Worm (Caenorhabditis elegans) whole organism, mixed stage, embryonic: ENCODE measurements around the gene Y46G5A.29.

Experiments used
- bed-3 ChIP-seq: fragments of 200-800 bp; sonication (Bioruptor generic); optimal IDR thresholded peaks from 3 replicates; lab custom pipeline; 2018; ENCODE audit warnings: mild to moderate bottlenecking, missing genetic modification characterization, moderate library complexity, missing compliant biosample characterization
- blmp-1 ChIP-seq: fragments of 150-350 bp; optimal IDR thresholded peaks from 2 replicates; lab custom pipeline; 2014; ENCODE audit warnings: missing biosample characterization, missing genetic modification characterization
- ceh-39 ChIP-seq: fragments of 150-350 bp; optimal IDR thresholded peaks from 2 replicates; lab custom pipeline; 2014; ENCODE audit warnings: missing biosample characterization, missing genetic modification characterization
- ceh-43 ChIP-seq: fragments of 200-800 bp; sonication (Bioruptor generic); optimal IDR thresholded peaks from 2 replicates; lab custom pipeline; 2018; ENCODE audit warnings: mild to moderate bottlenecking, missing genetic modification characterization, moderate library complexity, missing compliant biosample characterization
- ceh-83 ChIP-seq: fragments of 200-800 bp; sonication (Bioruptor generic); optimal IDR thresholded peaks from 2 replicates; lab custom pipeline; 2018; ENCODE audit warnings: mild to moderate bottlenecking, missing genetic modification characterization, missing compliant biosample characterization
- ces-1 ChIP-seq: fragments of 150-350 bp; optimal IDR thresholded peaks from 2 replicates; lab custom pipeline; 2014; ENCODE audit warnings: missing biosample characterization, missing genetic modification reagents, missing genetic modification characterization
- cnd-1 ChIP-seq: fragments of 200-800 bp; sonication (Bioruptor generic); optimal IDR thresholded peaks from 2 replicates; lab custom pipeline; 2018; ENCODE audit warnings: mild to moderate bottlenecking, missing genetic modification characterization, missing compliant biosample characterization
- drap-1 ChIP-seq: fragments of 200-800 bp; sonication (Bioruptor generic); optimal IDR thresholded peaks from 3 replicates; lab custom pipeline; 2018; ENCODE audit warnings: mild to moderate bottlenecking, missing genetic modification characterization, missing compliant biosample characterization
- elt-1 ChIP-seq: sonication (generic microtip); optimal IDR thresholded peaks from 2 replicates; lab custom pipeline; 2017; ENCODE audit warnings: missing genetic modification characterization, mild to moderate bottlenecking, missing compliant biosample characterization, antibody characterized with exemption, moderate library complexity, borderline replicate concordance; ENCODE audit not compliant: insufficient read depth
- elt-3 ChIP-seq: fragments of 150-350 bp; optimal IDR thresholded peaks from 2 replicates; lab custom pipeline; 2014; ENCODE audit warnings: missing biosample characterization, missing genetic modification characterization
- flh-1 ChIP-seq: fragments of 200-800 bp; sonication (Bioruptor generic); optimal IDR thresholded peaks from 2 replicates; lab custom pipeline; 2018; ENCODE audit warnings: mild to moderate bottlenecking, missing genetic modification characterization, moderate library complexity, missing compliant biosample characterization
- ham-2 ChIP-seq: fragments of 200-800 bp; sonication (Bioruptor generic); optimal IDR thresholded peaks from 2 replicates; lab custom pipeline; 2018; ENCODE audit warnings: mild to moderate bottlenecking, missing genetic modification characterization, missing compliant biosample characterization
- hlh-1 ChIP-seq: fragments of 150-350 bp; optimal IDR thresholded peaks from 2 replicates; lab custom pipeline; 2014; ENCODE audit warnings: missing biosample characterization, missing genetic modification reagents, missing genetic modification characterization
- lin-13 ChIP-seq: fragments of 150-350 bp; optimal IDR thresholded peaks from 2 replicates; lab custom pipeline; 2014; ENCODE audit warnings: missing biosample characterization, missing genetic modification characterization
- lin-32 ChIP-seq: fragments of 200-800 bp; sonication (Bioruptor generic); optimal IDR thresholded peaks from 2 replicates; lab custom pipeline; 2018; ENCODE audit warnings: mild to moderate bottlenecking, missing genetic modification characterization, missing compliant biosample characterization
- lsy-2 ChIP-seq: fragments of 150-350 bp; optimal IDR thresholded peaks from 2 replicates; lab custom pipeline; 2014; ENCODE audit warnings: missing biosample characterization, missing genetic modification characterization
- mab-5 ChIP-seq: fragments of 150-350 bp; optimal IDR thresholded peaks from 2 replicates; lab custom pipeline; 2014; ENCODE audit warnings: missing biosample characterization, missing genetic modification characterization
- mep-1 ChIP-seq: fragments of 150-350 bp; optimal IDR thresholded peaks from 2 replicates; lab custom pipeline; 2017; ENCODE audit warnings: missing biosample characterization, missing genetic modification reagents, missing genetic modification characterization, inconsistent platforms
- nhr-12 ChIP-seq: fragments of 150-350 bp; optimal IDR thresholded peaks from 2 replicates; lab custom pipeline; 2014; ENCODE audit warnings: missing biosample characterization, missing genetic modification characterization
- nhr-2 ChIP-seq: fragments of 150-350 bp; optimal IDR thresholded peaks from 2 replicates; lab custom pipeline; 2014; ENCODE audit warnings: missing biosample characterization, missing genetic modification characterization
- nhr-237 ChIP-seq: fragments of 150-350 bp; optimal IDR thresholded peaks from 2 replicates; lab custom pipeline; 2014; ENCODE audit warnings: missing biosample characterization, missing genetic modification characterization
- nhr-28 ChIP-seq: fragments of 150-350 bp; optimal IDR thresholded peaks from 2 replicates; lab custom pipeline; 2014; ENCODE audit warnings: missing biosample characterization, missing genetic modification characterization
- nhr-76 ChIP-seq: sonication (generic microtip); optimal IDR thresholded peaks from 2 replicates; lab custom pipeline; 2017; ENCODE audit warnings: missing biosample characterization, missing genetic modification characterization
- sem-2 ChIP-seq: fragments of 200-800 bp; sonication (Bioruptor generic); optimal IDR thresholded peaks from 2 replicates; lab custom pipeline; 2018; ENCODE audit warnings: mild to moderate bottlenecking, missing genetic modification characterization, missing compliant biosample characterization
- sptf-1 ChIP-seq: sonication (generic microtip); optimal IDR thresholded peaks from 2 replicates; lab custom pipeline; 2017; ENCODE audit warnings: mild to moderate bottlenecking, missing genetic modification characterization, moderate library complexity, missing compliant biosample characterization
- tbx-8 ChIP-seq: fragments of 200-800 bp; sonication (Bioruptor generic); optimal IDR thresholded peaks from 2 replicates; lab custom pipeline; 2018; ENCODE audit warnings: mild to moderate bottlenecking, missing genetic modification characterization, moderate library complexity, missing compliant biosample characterization
- unc-120 ChIP-seq: sonication (generic microtip); optimal IDR thresholded peaks from 2 replicates; lab custom pipeline; 2017; ENCODE audit warnings: missing genetic modification characterization, missing compliant biosample characterization; ENCODE audit not compliant: poor library complexity, severe bottlenecking
- unc-39 ChIP-seq: fragments of 150-350 bp; optimal IDR thresholded peaks from 2 replicates; lab custom pipeline; 2014; ENCODE audit warnings: missing biosample characterization, missing genetic modification characterization
- unc-62 ChIP-seq: fragments of 150-350 bp; optimal IDR thresholded peaks from 2 replicates; lab custom pipeline; 2014; ENCODE audit warnings: missing biosample characterization, missing genetic modification reagents, missing genetic modification characterization
- zip-8 ChIP-seq: fragments of 150-350 bp; optimal IDR thresholded peaks from 2 replicates; lab custom pipeline; 2014; ENCODE audit warnings: missing biosample characterization, missing genetic modification characterization
- ztf-11 ChIP-seq: fragments of 150-350 bp; optimal IDR thresholded peaks from 2 replicates; lab custom pipeline; 2014; ENCODE audit warnings: missing biosample characterization, missing genetic modification characterization

The Y46G5A.29 gene

DNA sequence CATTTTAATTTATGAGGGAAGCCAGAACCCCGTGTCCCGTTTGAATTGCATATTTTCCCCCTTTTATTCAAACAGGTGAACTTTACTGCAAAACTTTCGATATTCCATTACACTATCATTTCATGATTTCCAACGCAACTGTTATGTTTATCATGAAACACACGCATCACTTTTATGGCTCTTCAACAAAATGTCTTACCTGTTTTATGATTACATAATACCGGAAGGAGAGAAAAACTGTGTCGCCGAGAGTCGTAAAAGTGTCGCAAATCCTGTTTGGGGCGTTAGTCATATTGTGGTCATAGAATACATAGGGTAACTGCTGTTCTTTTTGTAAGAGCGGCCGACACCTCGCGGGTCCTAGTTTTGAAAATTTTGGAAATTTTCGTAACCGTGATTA is 36.4 kb downstream of the Y46G5A.29 start:
- TF ChIP-seq nhr-237 (tag; lab: Kevin White, UChicago) = no peak
- TF ChIP-seq tbx-8 (GFP tag; lab: Kevin White, UChicago) = no peak
- no peak for TF ChIP-seq hlh-1 (tag; lab: Kevin White, UChicago)
- no peak for TF ChIP-seq ceh-43
- no peak for TF ChIP-seq unc-62 (GFP tag; lab: Kevin White, UChicago)
- TF ChIP-seq zip-8 (tag; lab: Kevin White, UChicago) = no peak
- TF ChIP-seq blmp-1 (tag; lab: Kevin White, UChicago) = no peak
- TF ChIP-seq ham-2 (GFP tag; lab: Kevin White, UChicago) = no peak
- no peak for TF ChIP-seq ces-1
- TF ChIP-seq unc-120 (tag; lab: Kevin White, UChicago) = no peak
- TF ChIP-seq elt-3 (tag; lab: Kevin White, UChicago) = no peak
- TF ChIP-seq mep-1 (tag; lab: Kevin White, UChicago) = no peak
- TF ChIP-seq drap-1 (GFP tag; lab: Kevin White, UChicago) = no peak

DNA sequence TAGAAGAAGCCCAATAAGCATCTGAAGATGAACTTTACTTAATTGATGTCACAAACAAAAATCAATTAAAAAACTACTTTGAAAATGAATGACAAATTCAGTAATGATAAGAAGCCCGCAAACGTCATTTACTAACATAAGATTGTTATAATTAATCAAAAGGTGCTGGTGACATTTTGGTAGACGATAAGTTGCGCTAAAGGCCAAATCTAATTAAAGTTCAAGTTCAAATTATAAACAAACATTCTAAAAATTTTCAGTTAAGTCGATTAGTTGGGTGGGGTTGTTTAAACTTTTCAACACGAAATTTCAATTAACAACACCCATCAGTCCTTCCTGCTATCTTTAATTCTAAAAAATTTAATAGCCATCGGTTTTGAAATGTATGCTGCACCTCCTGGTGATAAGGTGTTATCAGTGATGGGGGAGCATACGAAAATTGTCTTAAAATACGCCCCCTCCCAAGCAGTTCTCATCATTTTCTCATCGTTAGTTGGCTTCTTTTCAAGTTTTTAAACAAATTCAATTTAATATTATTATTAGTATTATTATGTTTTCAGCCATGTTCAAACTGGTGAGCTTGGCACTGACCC is 39.2 kb downstream of the Y46G5A.29 start, which contains the start of the genes clec-62 and clec-63:
TSS of gene clec-62 (minus strand) at position 51 of the 593 bp plus-strand sequence.
TSS of gene clec-63 (plus strand) at position 561 of the 593 bp plus-strand sequence.
- TF ChIP-seq cnd-1 (tag; lab: Kevin White, UChicago) (no peak), lin-13 (no peak)

ce11 chrII:12896666-12897065 is 40.7 kb downstream of the Y46G5A.29 start:
- TF ChIP-seq mab-5 (tag; lab: Kevin White, UChicago) = no peak

- TF ChIP-seq ceh-39 (tag; lab: Kevin White, UChicago) (no peak), nhr-12 (tag; lab: Kevin White, UChicago) (no peak), ztf-11 (tag; lab: Kevin White, UChicago) (no peak), nhr-2 (no peak), unc-120 (tag; lab: Kevin White, UChicago) (no peak), drap-1 (GFP tag; lab: Kevin White, UChicago) (no peak), lsy-2 (tag; lab: Kevin White, UChicago) (no peak), lin-13 (no peak), bed-3 (GFP tag; lab: Kevin White, UChicago) (no peak), ham-2 (GFP tag; lab: Kevin White, UChicago) (no peak), unc-39 (tag; lab: Kevin White, UChicago) (no peak), elt-3 (tag; lab: Kevin White, UChicago) (no peak), flh-1 (GFP tag; lab: Kevin White, UChicago) (no peak), blmp-1 (tag; lab: Kevin White, UChicago) (no peak), sem-2 (GFP tag; lab: Kevin White, UChicago) (no peak)
These were observed 41.4 kb downstream of the Y46G5A.29 start for ce11 chrII:12897361-12897760.

DNA sequence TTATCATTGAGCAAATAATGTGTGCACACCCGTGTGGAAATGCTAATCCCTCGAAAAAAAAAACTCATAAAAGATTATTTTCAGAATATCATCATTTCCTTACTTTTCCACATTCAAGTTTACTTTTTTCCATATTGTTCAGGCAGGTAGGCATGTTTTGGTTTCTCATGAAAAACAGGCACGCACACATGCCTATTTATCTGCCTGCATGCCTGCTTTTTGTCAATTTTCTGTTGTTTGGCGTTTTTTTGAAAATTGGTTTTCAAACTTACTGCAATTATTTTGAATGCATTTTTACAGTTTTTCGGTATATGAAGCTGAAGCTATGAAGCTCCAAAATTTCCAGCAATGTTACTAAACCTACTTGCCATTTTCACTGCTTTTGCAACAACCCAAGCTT is 41.9 kb downstream of the Y46G5A.29 start, which contains the start of gene clec-64:
TSS of gene clec-64 (plus strand) at position 301 of the 400 bp plus-strand sequence.
- TF ChIP-seq mep-1 (tag; lab: Kevin White, UChicago) (no peak), nhr-76 (no peak), tbx-8 (GFP tag; lab: Kevin White, UChicago) (no peak), ceh-39 (tag; lab: Kevin White, UChicago) (no peak), unc-120 (tag; lab: Kevin White, UChicago) (no peak), nhr-28 (tag; lab: Kevin White, UChicago) (no peak), cnd-1 (tag; lab: Kevin White, UChicago) (no peak), mab-5 (tag; lab: Kevin White, UChicago) (no peak)

DNA sequence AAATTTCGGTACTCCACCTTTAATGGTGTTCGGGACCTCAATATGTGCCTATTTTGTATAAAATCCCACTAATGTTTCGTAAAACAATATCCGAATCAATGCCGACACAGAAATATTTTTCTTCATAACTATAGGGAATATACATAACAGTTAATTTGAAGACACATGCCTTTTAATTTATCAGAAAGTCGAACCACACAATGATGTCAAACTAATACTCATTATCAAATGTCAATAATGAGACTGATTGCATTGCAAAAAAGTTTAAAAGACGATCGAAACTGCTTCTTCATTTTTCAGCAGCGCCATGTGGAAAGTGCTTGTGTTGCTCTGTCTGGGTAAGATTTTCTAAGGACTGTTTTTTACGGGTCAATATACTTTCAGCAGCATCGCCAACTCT is 45.0 kb downstream of the Y46G5A.29 start, which contains the start of gene clec-65:
TSS of gene clec-65 (plus strand) at position 301 of the 400 bp plus-strand sequence.
- no peak for TF ChIP-seq nhr-2
- no peak for TF ChIP-seq ceh-43
- no peak for TF ChIP-seq nhr-12 (tag; lab: Kevin White, UChicago)
- no peak for TF ChIP-seq elt-1 (tag; lab: Kevin White, UChicago)
- no peak for TF ChIP-seq bed-3 (GFP tag; lab: Kevin White, UChicago)
- no peak for TF ChIP-seq sptf-1
- no peak for TF ChIP-seq ceh-83
- TF ChIP-seq lin-32 (GFP tag; lab: Kevin White, UChicago) = no peak
